Fruit fly (Drosophila melanogaster) whole organism, adult: ENCODE results near the gene CG1722.

Experiments
- CG11617 ChIP-seq: fragments of 200-800 bp; sonication (Bioruptor generic); optimal IDR thresholded peaks from 2 replicates; lab custom pipeline; 2017; ENCODE audit warnings: mild to moderate bottlenecking, missing biosample characterization, missing genetic modification reagents, missing genetic modification characterization
- CG12768 ChIP-seq: fragments of 200-800 bp; sonication (Bioruptor generic); optimal IDR thresholded peaks from 2 replicates; lab custom pipeline; 2017; ENCODE audit warnings: missing biosample characterization, missing genetic modification characterization, mild to moderate bottlenecking, moderate library complexity, missing genetic modification reagents
- CG14711 ChIP-seq: fragments of 200-800 bp; sonication (Bioruptor generic); optimal IDR thresholded peaks from 2 replicates; lab custom pipeline; 2018; ENCODE audit warnings: missing biosample characterization, mild to moderate bottlenecking, missing genetic modification characterization, moderate library complexity
- CG1620 ChIP-seq: fragments of 200-800 bp; sonication (Bioruptor generic); optimal IDR thresholded peaks from 2 replicates; lab custom pipeline; 2016; ENCODE audit warnings: missing biosample characterization, missing genetic modification characterization
- CG33017 ChIP-seq: fragments of 200-800 bp; sonication (Bioruptor generic); optimal IDR thresholded peaks from 2 replicates; lab custom pipeline; 2018; ENCODE audit warnings: missing biosample characterization, mild to moderate bottlenecking, missing genetic modification characterization, moderate library complexity
- CG5204 ChIP-seq: fragments of 200-800 bp; sonication (Bioruptor generic); optimal IDR thresholded peaks from 2 replicates; lab custom pipeline; 2016; ENCODE audit warnings: missing biosample characterization, missing genetic modification characterization
- CG7045 ChIP-seq: fragments of 200-800 bp; sonication (Bioruptor generic); optimal IDR thresholded peaks from 2 replicates; lab custom pipeline; 2017; ENCODE audit warnings: missing biosample characterization, mild to moderate bottlenecking, missing genetic modification characterization
- CG7101 ChIP-seq: fragments of 200-800 bp; sonication (Bioruptor generic); optimal IDR thresholded peaks from 2 replicates; lab custom pipeline; 2018; ENCODE audit warnings: missing biosample characterization, mild to moderate bottlenecking, missing genetic modification characterization, moderate library complexity
- Clk ChIP-seq: fragments of 200-800 bp; sonication (Bioruptor generic); optimal IDR thresholded peaks from 2 replicates; lab custom pipeline; 2017; ENCODE audit warnings: missing biosample characterization, missing genetic modification characterization
- Crg-1 ChIP-seq: fragments of 200-800 bp; sonication (Bioruptor generic); optimal IDR thresholded peaks from 2 replicates; lab custom pipeline; 2016; ENCODE audit warnings: missing biosample characterization, missing genetic modification characterization
- Hr96 ChIP-seq: fragments of 200-800 bp; sonication (Bioruptor generic); optimal IDR thresholded peaks from 2 replicates; lab custom pipeline; 2016; ENCODE audit warnings: missing biosample characterization, missing genetic modification characterization
- Mnt ChIP-seq: fragments of 200-800 bp; sonication (Bioruptor generic); optimal IDR thresholded peaks from 2 replicates; lab custom pipeline; 2016; ENCODE audit warnings: missing biosample characterization, mild to moderate bottlenecking, missing genetic modification characterization
- bab1 ChIP-seq: fragments of 200-800 bp; sonication (Bioruptor generic); optimal IDR thresholded peaks from 3 replicates; lab custom pipeline; 2019; ENCODE audit warnings: missing biosample characterization, mild to moderate bottlenecking, missing genetic modification characterization, moderate library complexity
- cic ChIP-seq: fragments of 200-800 bp; sonication (Bioruptor generic); optimal IDR thresholded peaks from 2 replicates; lab custom pipeline; 2017; ENCODE audit warnings: missing biosample characterization, mild to moderate bottlenecking, missing genetic modification characterization, moderate library complexity
- cnc ChIP-seq, 2 experiments: fragments of >200 bp; optimal IDR thresholded peaks; 2 replicates each; lab custom pipeline; 2017
- kay ChIP-seq: fragments of 200-800 bp; sonication (Bioruptor generic); peaks from one replicate; lab custom pipeline; 2016; ENCODE audit warnings: missing biosample characterization, missing genetic modification characterization, borderline replicate concordance
- ovo ChIP-seq: fragments of 200-800 bp; sonication (Bioruptor generic); optimal IDR thresholded peaks from 2 replicates; lab custom pipeline; 2016; ENCODE audit warnings: missing biosample characterization, missing genetic modification characterization
- pad ChIP-seq: fragments of 200-800 bp; sonication (Bioruptor generic); optimal IDR thresholded peaks from 3 replicates; lab custom pipeline; 2017; ENCODE audit warnings: missing biosample characterization, missing genetic modification characterization, mild to moderate bottlenecking, moderate library complexity, missing genetic modification reagents
- tj ChIP-seq: fragments of 200-800 bp; sonication (Bioruptor generic); optimal IDR thresholded peaks from 3 replicates; lab custom pipeline; 2017; ENCODE audit warnings: missing biosample characterization, mild to moderate bottlenecking, missing genetic modification characterization, moderate library complexity
- toe ChIP-seq: fragments of 200-800 bp; sonication (Bioruptor generic); optimal IDR thresholded peaks from 2 replicates; lab custom pipeline; 2016; ENCODE audit warnings: missing biosample characterization, missing genetic modification characterization

Gene CG1722

DNA sequence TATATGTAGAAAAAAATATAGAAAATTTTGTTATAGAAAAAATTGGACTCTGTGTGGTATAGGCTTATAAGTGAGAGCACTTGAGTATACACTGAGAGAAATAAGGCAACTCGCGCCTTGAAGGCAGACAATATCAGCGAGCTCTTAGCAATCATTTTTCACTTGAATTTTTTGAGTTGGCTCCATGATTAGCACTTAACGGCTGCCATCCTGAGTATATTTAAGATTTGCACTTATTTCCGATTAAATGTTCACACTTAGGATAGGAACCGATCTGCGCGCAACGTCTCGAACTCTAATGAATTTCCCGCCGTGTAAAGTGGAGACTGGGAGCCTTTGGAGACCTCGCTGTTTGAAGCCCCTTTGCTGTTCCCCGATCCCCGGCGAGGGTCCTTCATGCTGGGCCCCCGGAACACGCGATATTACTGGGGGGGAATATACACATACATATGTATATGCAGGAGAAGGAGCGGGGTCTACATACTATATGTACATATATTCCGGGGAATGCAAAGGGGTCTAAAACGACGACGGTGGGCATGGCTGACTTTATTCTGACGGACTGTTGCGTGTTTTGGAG lies 28.5 kb upstream of the CG1722 start:
- TF ChIP-seq CG7045 (no peak), Hr96 (GFP tag; lab: Kevin White, UChicago) (no peak), toe (no peak), pad (no peak), cic (no peak), CG14711 (tag; lab: Kevin White, UChicago) (no peak), Clk (GFP tag; lab: Kevin White, UChicago) (no peak)

dm6 chrX:21276494-21276893 lies 25.5 kb upstream of the CG1722 start:
- TF ChIP-seq pad (no peak), cic (peak; percentile 69)

DNA sequence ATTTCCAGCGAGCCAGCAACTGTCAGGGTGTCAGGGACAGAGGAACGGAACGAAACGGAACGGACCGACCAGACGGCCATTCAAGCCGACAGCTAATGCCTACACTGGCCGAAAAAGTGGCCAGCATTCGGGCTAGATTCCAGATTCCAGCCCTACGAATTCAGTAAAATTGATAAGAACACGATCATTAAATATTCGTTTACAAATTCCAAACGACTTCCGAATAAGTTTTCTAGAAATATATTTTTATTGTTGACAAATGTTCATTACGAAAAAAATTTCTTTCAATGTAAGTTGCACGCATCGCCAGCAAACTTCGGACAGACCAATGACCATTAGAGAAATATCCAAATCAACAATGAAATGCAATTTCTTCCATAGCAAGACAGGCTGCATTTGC lies 14.4 kb upstream of the CG1722 start:
- TF ChIP-seq CG7101 (tag; lab: Kevin White, UChicago), result no peak
- no peak for TF ChIP-seq pad
- TF ChIP-seq CG33017 (tag; lab: Kevin White, UChicago), result no peak
- TF ChIP-seq CG11617 (GFP tag; lab: Kevin White, UChicago), result no peak
- TF ChIP-seq kay, result no peak
- no peak for TF ChIP-seq CG7045
- no peak for TF ChIP-seq Hr96 (GFP tag; lab: Kevin White, UChicago)
- no peak for TF ChIP-seq ovo (GFP tag; lab: Kevin White, UChicago)
- TF ChIP-seq Crg-1 (GFP tag; lab: Kevin White, UChicago), result no peak

DNA sequence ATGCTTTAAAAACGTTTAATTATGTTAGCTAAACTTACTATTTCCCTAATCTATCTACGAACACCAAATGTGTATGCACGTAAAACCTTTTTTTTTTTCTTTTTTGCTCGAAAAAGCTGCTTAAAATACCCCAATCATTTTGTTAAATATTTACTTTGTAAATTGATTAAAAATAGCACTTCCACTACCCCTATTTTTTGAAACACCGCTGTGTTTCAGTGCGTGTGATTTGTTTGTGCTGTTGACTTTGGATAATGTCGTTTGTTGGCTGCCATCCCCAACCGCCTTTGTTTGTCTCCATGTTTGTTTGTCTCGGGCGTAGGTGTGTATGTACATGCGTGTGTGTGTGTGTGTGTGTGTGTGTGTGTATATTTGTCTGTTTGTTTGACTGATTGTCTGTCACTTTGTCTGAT lies 9.1 kb downstream of the CG1722 start:
- TF ChIP-seq bab1 (GFP tag; lab: Kevin White, UChicago) (no peak), CG14711 (tag; lab: Kevin White, UChicago) (no peak), CG5204 (GFP tag; lab: Kevin White, UChicago) (no peak), cnc (optimal IDR thresholded peaks at IDR 0.05; lab: Kevin White, UChicago) (no peak), CG12768 (GFP tag; lab: Kevin White, UChicago) (no peak), kay (no peak), CG7045 (no peak), CG7101 (tag; lab: Kevin White, UChicago) (no peak), Clk (GFP tag; lab: Kevin White, UChicago) (no peak), CG11617 (GFP tag; lab: Kevin White, UChicago) (no peak), ovo (GFP tag; lab: Kevin White, UChicago) (no peak), Hr96 (GFP tag; lab: Kevin White, UChicago) (no peak), CG1620 (no peak), cic (no peak), CG33017 (tag; lab: Kevin White, UChicago) (no peak), toe (no peak), Crg-1 (GFP tag; lab: Kevin White, UChicago) (no peak), pad (no peak), tj (GFP tag; lab: Kevin White, UChicago) (no peak)

dm6 chrX:21231829-21232228 lies 19.1 kb downstream of the CG1722 start:
- TF ChIP-seq ovo (GFP tag; lab: Kevin White, UChicago) (no peak), kay (no peak), CG1620 (no peak), Crg-1 (GFP tag; lab: Kevin White, UChicago) (no peak), tj (GFP tag; lab: Kevin White, UChicago) (no peak), CG5204 (GFP tag; lab: Kevin White, UChicago) (no peak), CG12768 (GFP tag; lab: Kevin White, UChicago) (no peak), Hr96 (GFP tag; lab: Kevin White, UChicago) (no peak), CG7101 (tag; lab: Kevin White, UChicago) (no peak), cic (no peak), Clk (GFP tag; lab: Kevin White, UChicago) (no peak), toe (no peak), CG33017 (tag; lab: Kevin White, UChicago) (no peak)

DNA sequence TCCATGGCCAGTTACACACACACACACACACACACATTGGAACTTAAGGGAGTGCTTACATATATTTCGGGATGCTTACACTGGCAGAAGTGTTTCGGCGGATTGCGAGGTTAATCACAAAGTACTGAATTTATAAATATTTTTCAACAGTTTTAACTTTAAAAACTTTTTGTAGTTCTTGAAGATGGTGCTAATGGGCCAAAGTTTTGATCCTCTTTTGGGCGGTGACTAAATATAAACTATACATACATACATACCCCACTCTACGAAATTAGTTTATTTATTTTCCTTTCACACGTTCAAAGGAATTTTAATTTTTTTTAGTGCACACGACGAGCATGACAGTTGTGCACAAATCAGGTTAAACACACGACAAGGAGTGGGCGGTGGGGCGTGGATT lies 24.6 kb downstream of the CG1722 start:
- no peak for TF ChIP-seq CG5204 (GFP tag; lab: Kevin White, UChicago)
- TF ChIP-seq CG33017 (tag; lab: Kevin White, UChicago), result no peak
- TF ChIP-seq ovo (GFP tag; lab: Kevin White, UChicago), result no peak
- TF ChIP-seq Clk (GFP tag; lab: Kevin White, UChicago), result no peak
- TF ChIP-seq CG14711 (tag; lab: Kevin White, UChicago), result no peak
- TF ChIP-seq bab1 (GFP tag; lab: Kevin White, UChicago), result no peak
- TF ChIP-seq Hr96 (GFP tag; lab: Kevin White, UChicago), result no peak
- TF ChIP-seq CG1620, result no peak
- TF ChIP-seq CG7045, result no peak
- TF ChIP-seq Mnt, result no peak
- TF ChIP-seq tj (GFP tag; lab: Kevin White, UChicago), result no peak
- no peak for TF ChIP-seq toe
- TF ChIP-seq kay, result no peak
- no peak for TF ChIP-seq CG12768 (GFP tag; lab: Kevin White, UChicago)
- TF ChIP-seq CG11617 (GFP tag; lab: Kevin White, UChicago), result no peak
- TF ChIP-seq cic, result no peak

dm6 chrX:21217578-21217977 lies 33.4 kb downstream of the CG1722 start, which contains the start of gene CG32523:
CG32523 (plus strand) TSS chrX:21217878.
- no peak for TF ChIP-seq Clk (GFP tag; lab: Kevin White, UChicago)
- TF ChIP-seq CG14711 (tag; lab: Kevin White, UChicago), result no peak
- TF ChIP-seq CG11617 (GFP tag; lab: Kevin White, UChicago), result no peak
- no peak for TF ChIP-seq CG7101 (tag; lab: Kevin White, UChicago)
- no peak for TF ChIP-seq pad
- no peak for TF ChIP-seq kay
- TF ChIP-seq Mnt, result no peak
- no peak for TF ChIP-seq ovo (GFP tag; lab: Kevin White, UChicago)
- TF ChIP-seq toe, result no peak
- no peak for TF ChIP-seq Crg-1 (GFP tag; lab: Kevin White, UChicago)
- no peak for TF ChIP-seq Hr96 (GFP tag; lab: Kevin White, UChicago)
- no peak for TF ChIP-seq cnc (optimal IDR thresholded peaks at IDR 0.05; lab: Kevin White, UChicago)
- TF ChIP-seq CG33017 (tag; lab: Kevin White, UChicago), result no peak
- no peak for TF ChIP-seq CG12768 (GFP tag; lab: Kevin White, UChicago)
- TF ChIP-seq CG1620, result no peak
- no peak for TF ChIP-seq CG7045
- TF ChIP-seq cic, result no peak
- no peak for TF ChIP-seq bab1 (GFP tag; lab: Kevin White, UChicago)
- TF ChIP-seq CG5204 (GFP tag; lab: Kevin White, UChicago), result no peak
- no peak for TF ChIP-seq tj (GFP tag; lab: Kevin White, UChicago)
